Worm (Caenorhabditis elegans) whole organism, L1 larva: ENCODE results near the gene T27D12.1.

ENCODE experiments used
- C04F5.9 ChIP-seq: sonication (generic microtip); optimal IDR thresholded peaks from 2 replicates; lab custom pipeline; 2016; ENCODE audit warnings: missing genetic modification characterization, missing compliant biosample characterization
- F16B12.6 ChIP-seq: fragments of 150-350 bp; optimal IDR thresholded peaks from 2 replicates; lab custom pipeline; 2014; ENCODE audit warnings: missing biosample characterization, missing genetic modification characterization
- Y116A8C.19 ChIP-seq: sonication (generic microtip); optimal IDR thresholded peaks from 2 replicates; lab custom pipeline; 2016; ENCODE audit warnings: missing compliant biosample characterization, missing genetic modification characterization, borderline replicate concordance
- aha-1 ChIP-seq: fragments of 150-350 bp; optimal IDR thresholded peaks from 2 replicates; lab custom pipeline; 2014; ENCODE audit warnings: missing biosample characterization, missing genetic modification characterization
- aly-2 ChIP-seq: fragments of 150-350 bp; optimal IDR thresholded peaks from 2 replicates; lab custom pipeline; 2014; ENCODE audit warnings: missing biosample characterization, missing genetic modification characterization
- blmp-1 ChIP-seq: fragments of 150-350 bp; optimal IDR thresholded peaks from 2 replicates; lab custom pipeline; 2014; ENCODE audit warnings: missing biosample characterization, missing genetic modification characterization
- ceh-8 ChIP-seq: fragments of 200-800 bp; sonication (Bioruptor generic); optimal IDR thresholded peaks from 2 replicates; lab custom pipeline; 2018; ENCODE audit warnings: mild to moderate bottlenecking, missing genetic modification characterization, moderate library complexity, missing compliant biosample characterization
- ceh-82 ChIP-seq, 3 experiments: fragments of 150-350 bp in 1 of 3; sonication (generic microtip) in 2 of 3; optimal IDR thresholded peaks; 2 replicates each; lab custom pipeline; 2014 to 2017; ENCODE audit warnings: missing biosample characterization in 3 of 3, missing genetic modification characterization in 3 of 3
- dpl-1 ChIP-seq, 3 experiments: fragments of 150-350 bp in 2 of 3; sonication (generic microtip) in 1 of 3; optimal IDR thresholded peaks; 2 replicates each; lab custom pipeline; 2014 to 2017; ENCODE audit warnings: missing biosample characterization in 3 of 3, missing genetic modification characterization in 3 of 3, missing genetic modification reagents in 3 of 3
- efl-1 ChIP-seq, 4 experiments: fragments of 150-350 bp; optimal IDR thresholded peaks in 3 of 4; peaks in 1 of 4; 1 replicate in 1 of 4; 2 replicates in 3 of 4; lab custom pipeline; 2014; ENCODE audit warnings: missing biosample characterization in 2 of 4, missing genetic modification characterization in 2 of 4, missing genetic modification reagents in 2 of 4
- elt-3 ChIP-seq, 6 experiments: fragments of 150-350 bp in 1 of 6; sonication (generic microtip); optimal IDR thresholded peaks; 2 replicates each; lab custom pipeline; 2017 to 2018; ENCODE audit warnings: missing biosample characterization in 6 of 6, missing genetic modification characterization in 6 of 6, inconsistent platforms in 1 of 6
- fkh-8 ChIP-seq: sonication (generic microtip); optimal IDR thresholded peaks from 2 replicates; lab custom pipeline; 2016; ENCODE audit warnings: mild to moderate bottlenecking, missing genetic modification characterization, missing compliant biosample characterization
- grh-1 ChIP-seq: fragments of 200-800 bp; sonication (Bioruptor generic); IDR thresholded peaks from 2 replicates; pipeline ENCODE4 v1.3.6; 2022; ENCODE audit warnings: missing genetic modification reagents, missing genetic modification characterization, missing compliant biosample characterization
- hlh-17 ChIP-seq: fragments of 200-800 bp; sonication (Bioruptor generic); optimal IDR thresholded peaks from 2 replicates; lab custom pipeline; 2018; ENCODE audit warnings: missing genetic modification characterization, mild to moderate bottlenecking, missing compliant biosample characterization, moderate library complexity, borderline replicate concordance
- hpl-2 ChIP-seq: fragments of 150-350 bp; optimal IDR thresholded peaks from 2 replicates; lab custom pipeline; 2014; ENCODE audit warnings: missing biosample characterization, missing genetic modification reagents, missing genetic modification characterization
- lin-14 ChIP-seq: fragments of 200-800 bp; sonication (Bioruptor generic); optimal IDR thresholded peaks from 2 replicates; lab custom pipeline; 2018; ENCODE audit warnings: mild to moderate bottlenecking, missing genetic modification characterization, moderate library complexity, missing compliant biosample characterization
- lin-15B ChIP-seq: fragments of 150-350 bp; sonication (generic microtip); optimal IDR thresholded peaks from 3 replicates; lab custom pipeline; 2014; ENCODE audit warnings: missing biosample characterization, missing genetic modification characterization
- lin-35 ChIP-seq, 2 experiments: fragments of 150-350 bp; optimal IDR thresholded peaks; 2 replicates each; lab custom pipeline; 2014; ENCODE audit warnings: missing biosample characterization in 2 of 2, missing genetic modification characterization in 2 of 2, missing genetic modification reagents in 2 of 2
- lir-3 ChIP-seq: sonication (generic microtip); optimal IDR thresholded peaks from 2 replicates; lab custom pipeline; 2016; ENCODE audit warnings: mild to moderate bottlenecking, missing genetic modification characterization, moderate library complexity, missing compliant biosample characterization; ENCODE audit not compliant: poor library complexity
- lsy-2 ChIP-seq, 2 experiments: fragments of 150-350 bp; optimal IDR thresholded peaks; 2 replicates each; lab custom pipeline; 2014; ENCODE audit warnings: missing biosample characterization in 2 of 2, missing genetic modification characterization in 2 of 2
- mdl-1 ChIP-seq, 2 experiments: fragments of 150-350 bp; optimal IDR thresholded peaks; 2 replicates each; lab custom pipeline; 2014 to 2017; ENCODE audit warnings: missing biosample characterization in 2 of 2, missing genetic modification characterization in 2 of 2, inconsistent platforms in 1 of 2
- mep-1 ChIP-seq: fragments of 150-350 bp; optimal IDR thresholded peaks from 2 replicates; lab custom pipeline; 2014; ENCODE audit warnings: missing biosample characterization, missing genetic modification characterization
- nhr-28 ChIP-seq: fragments of 150-350 bp; optimal IDR thresholded peaks from 2 replicates; lab custom pipeline; 2014; ENCODE audit warnings: missing biosample characterization, missing genetic modification characterization
- nhr-71 ChIP-seq: sonication (generic microtip); optimal IDR thresholded peaks from 2 replicates; lab custom pipeline; 2016; ENCODE audit warnings: mild to moderate bottlenecking, missing genetic modification characterization, moderate library complexity, missing compliant biosample characterization
- nhr-76 ChIP-seq: sonication (generic microtip); optimal IDR thresholded peaks from 2 replicates; lab custom pipeline; 2017; ENCODE audit warnings: missing biosample characterization, missing genetic modification characterization
- nhr-85 ChIP-seq: sonication (generic microtip); peaks from one replicate; lab custom pipeline; 2016; ENCODE audit warnings: missing genetic modification characterization, inconsistent platforms, missing compliant biosample characterization
- nhr-90 ChIP-seq: sonication (generic microtip); optimal IDR thresholded peaks from 2 replicates; lab custom pipeline; 2016; ENCODE audit warnings: mild to moderate bottlenecking, missing genetic modification characterization, missing compliant biosample characterization; ENCODE audit not compliant: poor library complexity
- pag-3 ChIP-seq: sonication (generic microtip); optimal IDR thresholded peaks from 2 replicates; lab custom pipeline; 2017; ENCODE audit warnings: missing genetic modification characterization, mild to moderate bottlenecking, missing compliant biosample characterization, antibody characterized with exemption, borderline replicate concordance; ENCODE audit not compliant: insufficient read depth
- rnt-1 ChIP-seq: sonication (generic microtip); optimal IDR thresholded peaks from 2 replicates; lab custom pipeline; 2016; ENCODE audit warnings: mild to moderate bottlenecking, missing genetic modification characterization, moderate library complexity, missing compliant biosample characterization
- snu-23 ChIP-seq: sonication (generic microtip); optimal IDR thresholded peaks from 2 replicates; lab custom pipeline; 2016; ENCODE audit warnings: missing genetic modification characterization, missing compliant biosample characterization
- swsn-7 ChIP-seq: sonication (generic microtip); optimal IDR thresholded peaks from 2 replicates; lab custom pipeline; 2016; ENCODE audit warnings: missing genetic modification characterization, missing compliant biosample characterization
- tbx-2 ChIP-seq: sonication (generic microtip); optimal IDR thresholded peaks from 2 replicates; lab custom pipeline; 2016; ENCODE audit warnings: missing genetic modification characterization, missing compliant biosample characterization
- tlp-1 ChIP-seq: fragments of 150-350 bp; optimal IDR thresholded peaks from 2 replicates; lab custom pipeline; 2014; ENCODE audit warnings: missing biosample characterization, missing genetic modification characterization
- unc-130 ChIP-seq: fragments of 150-350 bp; optimal IDR thresholded peaks from 2 replicates; lab custom pipeline; 2017; ENCODE audit warnings: missing biosample characterization, missing genetic modification characterization, inconsistent platforms
- unc-86 ChIP-seq: sonication (generic microtip); optimal IDR thresholded peaks from 2 replicates; lab custom pipeline; 2016; ENCODE audit warnings: missing genetic modification characterization, missing compliant biosample characterization
- zag-1 ChIP-seq: fragments of 150-350 bp; optimal IDR thresholded peaks from 2 replicates; lab custom pipeline; 2014; ENCODE audit warnings: missing biosample characterization, missing genetic modification characterization

The T27D12.1 gene

ce11 chrII:11823566-11824308 is 18.7 kb upstream of the T27D12.1 start, which contains the start of gene Y6D1A.1:
Gene Y6D1A.1, minus strand, starts transcription at chrII:11823616.
- TF ChIP-seq blmp-1 (tag; lab: Kevin White, UChicago) (no peak), efl-1 (optimal IDR thresholded peaks at IDR 0.05; lab: Kevin White, UChicago) (no peak), efl-1 (GFP tag; optimal IDR thresholded peaks at IDR 0.05 in 1 of 2; lab: Kevin White, UChicago) (peak in 1 of 2 experiments; percentile 45)

ce11 chrII:11829920-11830319 is 12.5 kb upstream of the T27D12.1 start, which contains the start of gene pes-5:
Gene pes-5, minus strand, starts transcription at chrII:11830020.
- TF ChIP-seq C04F5.9, result no peak
- TF ChIP-seq nhr-76 (tag; lab: Kevin White, UChicago), result no peak
- TF ChIP-seq hpl-2 (GFP tag; lab: Kevin White, UChicago), result no peak
- TF ChIP-seq grh-1 (GFP tag; lab: Robert Waterston, UW), result no peak
- no peak for TF ChIP-seq Y116A8C.19 (tag; lab: Kevin White, UChicago)
- TF ChIP-seq tbx-2 (tag; lab: Kevin White, UChicago), result no peak
- TF ChIP-seq swsn-7 (tag; lab: Kevin White, UChicago), result no peak
- TF ChIP-seq unc-130 (tag; lab: Kevin White, UChicago), result no peak
- no peak for TF ChIP-seq lir-3 (tag; lab: Kevin White, UChicago)
- no peak for TF ChIP-seq aha-1 (tag; lab: Kevin White, UChicago)
- TF ChIP-seq lin-35 (GFP tag; optimal IDR thresholded peaks at IDR 0.05; lab: Kevin White, UChicago), result no peak
- no peak for TF ChIP-seq tlp-1 (tag; lab: Kevin White, UChicago)
- TF ChIP-seq F16B12.6, result no peak
- TF ChIP-seq hlh-17, result no peak
- TF ChIP-seq unc-86 (tag; lab: Kevin White, UChicago), result no peak
- no peak for TF ChIP-seq ceh-8
- no peak for TF ChIP-seq aly-2 (tag; lab: Kevin White, UChicago)
- TF ChIP-seq zag-1 (tag; lab: Kevin White, UChicago), result no peak
- TF ChIP-seq mdl-1 (tag; optimal IDR thresholded peaks at IDR 0.05; lab: Kevin White, UChicago), result no peak

- TF ChIP-seq fkh-8 (tag; lab: Kevin White, UChicago), result no peak
- peak; percentile 64 for TF ChIP-seq blmp-1 (tag; lab: Kevin White, UChicago)
- peak; percentile 27 to 84 for TF ChIP-seq lin-35 (GFP tag; optimal IDR thresholded peaks at IDR 0.05; lab: Kevin White, UChicago)
- TF ChIP-seq mep-1, result peak; percentile 34
- peak; percentile 33 for TF ChIP-seq rnt-1
- TF ChIP-seq nhr-90 (tag; lab: Kevin White, UChicago), result peak; percentile 5
- TF ChIP-seq lsy-2 (tag; optimal IDR thresholded peaks at IDR 0.05; lab: Kevin White, UChicago), result peak in 1 of 2 experiments; percentile 62
- TF ChIP-seq nhr-28 (tag; lab: Kevin White, UChicago), result no peak
- TF ChIP-seq lin-14, result peak; percentile 67
- TF ChIP-seq pag-3 (tag; lab: Kevin White, UChicago), result no peak
- peak; percentile 35 for TF ChIP-seq nhr-71 (tag; lab: Kevin White, UChicago)
- TF ChIP-seq nhr-85 (tag; lab: Kevin White, UChicago), result peak; percentile 45
- TF ChIP-seq dpl-1 (GFP tag; optimal IDR thresholded peaks at IDR 0.05; lab: Kevin White, UChicago), result peak in 2 of 3 experiments; percentile 42 to 67
- TF ChIP-seq efl-1 (optimal IDR thresholded peaks at IDR 0.05; lab: Kevin White, UChicago), result peak; percentile 38 to 53
- peak; percentile 49 to 91 for TF ChIP-seq efl-1 (GFP tag; optimal IDR thresholded peaks at IDR 0.05 in 1 of 2; lab: Kevin White, UChicago)
- TF ChIP-seq ceh-82 (tag; optimal IDR thresholded peaks at IDR 0.05; lab: Kevin White, UChicago), result no peak
- TF ChIP-seq nhr-76 (tag; lab: Kevin White, UChicago), result no peak
- TF ChIP-seq snu-23 (GFP tag; lab: Kevin White, UChicago), result peak; percentile 59
- TF ChIP-seq mdl-1 (tag; optimal IDR thresholded peaks at IDR 0.05; lab: Kevin White, UChicago), result peak in 1 of 2 experiments; percentile 65
- peak in 1 of 6 experiments; percentile 12 for TF ChIP-seq elt-3 (tag; optimal IDR thresholded peaks at IDR 0.05; lab: Kevin White, UChicago)
- no peak for TF ChIP-seq F16B12.6
- TF ChIP-seq lir-3 (tag; lab: Kevin White, UChicago), result no peak
- TF ChIP-seq lin-15B (tag; lab: Kevin White, UChicago), result peak; percentile 4
Measured at ce11 chrII:11830601-11831000, 11.8 kb upstream of the T27D12.1 start.
